Worm (Caenorhabditis elegans): ENCODE results near the gene irld-18.

The irld-18 gene

DNA sequence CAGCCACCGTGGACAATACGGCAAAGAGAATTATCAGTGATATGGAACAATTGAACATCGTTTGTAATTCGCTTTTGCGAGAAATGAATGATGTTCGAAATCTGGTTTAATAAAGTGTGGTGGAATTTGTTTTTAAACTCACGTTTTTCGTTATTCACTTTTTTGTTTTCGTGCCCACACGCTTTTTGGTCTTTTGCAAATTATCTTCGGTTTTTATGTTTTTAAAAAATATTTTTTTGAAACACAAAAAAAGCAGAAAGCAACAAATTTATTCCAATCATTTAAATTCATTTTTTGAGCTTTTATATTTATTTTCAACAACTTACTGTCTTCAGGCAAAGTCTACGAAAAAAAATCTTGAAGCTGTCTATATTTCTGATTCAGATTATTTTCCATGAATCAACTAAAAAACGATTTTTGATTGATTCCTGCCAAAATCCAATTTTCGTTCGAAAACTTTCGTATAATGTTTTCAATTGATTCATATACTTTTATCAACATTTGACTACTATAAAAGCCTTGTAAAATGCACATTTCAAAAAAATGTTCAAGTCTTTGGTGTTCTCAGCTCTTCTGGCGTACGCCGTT lies 6.5 kb downstream of the irld-18 start, which contains the start of the genes Y57G11B.3 and Y57G11B.5:
Y57G11B.3 (minus strand) TSS at position 101 of the 588 bp plus-strand sequence.
Y57G11B.5 (plus strand) TSS at position 538 of the 588 bp plus-strand sequence.
- no peak for TF ChIP-seq unc-39 (tag; optimal IDR thresholded peaks at IDR 0.05)
- no peak for TF ChIP-seq elt-3 (tag; optimal IDR thresholded peaks at IDR 0.05)
- no peak for TF ChIP-seq nhr-237 (tag; optimal IDR thresholded peaks at IDR 0.05)
- no peak for TF ChIP-seq aly-2 (tag; optimal IDR thresholded peaks at IDR 0.05)
- TF ChIP-seq skn-1 (tag; optimal IDR thresholded peaks at IDR 0.05), result no peak
- no peak for TF ChIP-seq nhr-67 (tag; optimal IDR thresholded peaks at IDR 0.05)
- no peak for TF ChIP-seq lsy-12 (tag; optimal IDR thresholded peaks at IDR 0.05)
- TF ChIP-seq ceh-16 (tag; optimal IDR thresholded peaks at IDR 0.05), result no peak
- TF ChIP-seq nhr-28 (tag; optimal IDR thresholded peaks at IDR 0.05), result no peak
- TF ChIP-seq fkh-2 (tag; optimal IDR thresholded peaks at IDR 0.05), result no peak
- TF ChIP-seq elt-2 (tag; optimal IDR thresholded peaks at IDR 0.05), result no peak
- TF ChIP-seq nhr-12 (tag; optimal IDR thresholded peaks at IDR 0.05), result no peak
- TF ChIP-seq nhr-77 (tag; optimal IDR thresholded peaks at IDR 0.05), result no peak
- TF ChIP-seq ztf-11 (tag; optimal IDR thresholded peaks at IDR 0.05), result no peak
- no peak for TF ChIP-seq nfya-1 (tag; optimal IDR thresholded peaks at IDR 0.05; ENCODE audit: insufficient read depth)
- no peak for TF ChIP-seq eor-1 (tag; optimal IDR thresholded peaks at IDR 0.05)
- no peak for TF ChIP-seq nhr-23 (tag; optimal IDR thresholded peaks at IDR 0.05)
- TF ChIP-seq jun-1 (tag; optimal IDR thresholded peaks at IDR 0.05), result no peak
- no peak for TF ChIP-seq unc-62 (GFP tag; optimal IDR thresholded peaks at IDR 0.05)
- TF ChIP-seq zag-1 (tag; optimal IDR thresholded peaks at IDR 0.05), result no peak

DNA sequence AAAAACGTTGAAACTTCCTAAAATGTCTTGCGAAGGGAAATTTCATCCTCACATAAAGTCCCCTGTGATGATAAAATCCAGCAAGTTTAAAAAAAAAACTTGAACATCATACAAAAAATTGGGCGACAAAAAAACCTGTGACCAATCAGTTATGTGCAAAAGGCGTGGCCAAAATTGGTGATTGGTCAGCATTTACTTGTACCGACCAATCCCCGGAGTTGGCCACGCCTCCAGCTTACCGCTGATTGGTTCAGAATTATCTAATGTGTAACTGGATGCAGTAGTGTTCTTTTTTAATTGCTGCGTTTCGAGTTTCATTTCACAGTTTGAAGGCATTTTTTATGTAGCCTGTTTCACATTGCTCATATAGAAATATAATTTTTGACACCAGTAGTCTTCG lies 7.8 kb downstream of the irld-18 start:
- TF ChIP-seq ceh-28 (tag; optimal IDR thresholded peaks at IDR 0.05), result no peak
- peak; percentile 82 for TF ChIP-seq nfya-1 (tag; optimal IDR thresholded peaks at IDR 0.05; ENCODE audit: insufficient read depth)
- no peak for TF ChIP-seq sea-2 (GFP tag; optimal IDR thresholded peaks at IDR 0.05)

DNA sequence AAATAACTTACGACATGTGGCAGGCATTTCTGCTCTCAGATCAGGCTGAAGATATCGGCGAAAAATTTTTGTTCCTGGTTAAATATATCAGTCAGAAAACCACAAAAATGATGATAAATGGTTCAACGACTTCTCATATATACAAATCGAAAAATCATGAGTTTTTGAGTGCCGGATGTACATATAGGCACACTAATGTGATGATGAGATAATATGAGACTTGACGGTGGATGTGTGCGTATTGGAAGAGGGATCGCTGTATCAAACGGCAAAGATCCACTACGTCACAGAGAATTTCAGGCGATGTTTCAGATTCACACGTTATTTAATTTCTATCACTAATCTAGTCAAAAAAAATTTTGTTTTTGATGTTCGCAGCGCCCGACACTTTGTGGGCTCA lies 8.2 kb downstream of the irld-18 start, which contains the start of gene glb-34:
glb-34 (minus strand) TSS at position 101 of the 400 bp plus-strand sequence.
- TF ChIP-seq ceh-9 (tag; optimal IDR thresholded peaks at IDR 0.05) (no peak), nhr-12 (tag; optimal IDR thresholded peaks at IDR 0.05) (no peak), nhr-67 (tag; optimal IDR thresholded peaks at IDR 0.05) (no peak), nhr-237 (tag; optimal IDR thresholded peaks at IDR 0.05) (no peak), lin-15B (tag; optimal IDR thresholded peaks at IDR 0.05) (no peak), elt-1 (tag; optimal IDR thresholded peaks at IDR 0.05) (no peak), ZK546.5 (tag; optimal IDR thresholded peaks at IDR 0.05) (no peak), snpc-4 (tag; optimal IDR thresholded peaks at IDR 0.05) (no peak), R02D3.7 (tag; optimal IDR thresholded peaks at IDR 0.05) (no peak), mml-1 (tag; optimal IDR thresholded peaks at IDR 0.05) (no peak), ceh-28 (tag; optimal IDR thresholded peaks at IDR 0.05) (no peak), nhr-11 (tag; optimal IDR thresholded peaks at IDR 0.05) (no peak), ztf-4 (tag; optimal IDR thresholded peaks at IDR 0.05) (no peak), lin-39 (tag; optimal IDR thresholded peaks at IDR 0.05) (no peak), lsy-12 (tag; optimal IDR thresholded peaks at IDR 0.05) (no peak), aly-2 (tag; optimal IDR thresholded peaks at IDR 0.05) (no peak), nhr-23 (tag; optimal IDR thresholded peaks at IDR 0.05) (no peak), ztf-11 (tag; optimal IDR thresholded peaks at IDR 0.05) (no peak)

DNA sequence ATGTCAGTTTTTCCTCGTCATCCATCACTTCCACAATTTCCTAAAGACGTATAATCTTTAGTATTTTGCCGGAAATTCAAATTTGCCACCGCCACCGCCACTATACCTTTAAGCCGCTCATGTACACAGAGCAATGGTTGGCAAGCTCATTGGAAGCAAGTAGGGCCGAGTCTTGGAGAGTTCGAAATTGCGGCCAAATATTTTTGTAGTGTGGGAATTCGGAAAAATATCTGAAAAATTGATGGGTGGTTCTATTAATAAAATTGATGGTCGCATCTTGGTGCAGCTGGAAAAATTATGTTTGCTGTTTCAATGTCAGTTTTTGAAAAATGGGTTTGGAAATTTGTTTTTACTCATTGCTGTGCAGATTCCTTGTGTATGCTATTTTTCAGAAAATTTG lies 9.2 kb downstream of the irld-18 start:
- TF ChIP-seq lin-15B (tag; optimal IDR thresholded peaks at IDR 0.05) (no peak), R02D3.7 (tag; optimal IDR thresholded peaks at IDR 0.05) (no peak), fkh-10 (GFP tag; optimal IDR thresholded peaks at IDR 0.05) (no peak), elt-2 (tag; optimal IDR thresholded peaks at IDR 0.05) (no peak), eor-1 (tag; optimal IDR thresholded peaks at IDR 0.05) (no peak), jun-1 (tag; optimal IDR thresholded peaks at IDR 0.05) (no peak), zag-1 (tag; optimal IDR thresholded peaks at IDR 0.05) (no peak), ztf-4 (tag; optimal IDR thresholded peaks at IDR 0.05) (no peak), pqm-1 (tag; optimal IDR thresholded peaks at IDR 0.05) (no peak), ceh-28 (tag; optimal IDR thresholded peaks at IDR 0.05) (no peak), ceh-9 (tag; optimal IDR thresholded peaks at IDR 0.05) (no peak), elt-3 (tag; optimal IDR thresholded peaks at IDR 0.05) (no peak), nhr-28 (tag; optimal IDR thresholded peaks at IDR 0.05) (no peak)

DNA sequence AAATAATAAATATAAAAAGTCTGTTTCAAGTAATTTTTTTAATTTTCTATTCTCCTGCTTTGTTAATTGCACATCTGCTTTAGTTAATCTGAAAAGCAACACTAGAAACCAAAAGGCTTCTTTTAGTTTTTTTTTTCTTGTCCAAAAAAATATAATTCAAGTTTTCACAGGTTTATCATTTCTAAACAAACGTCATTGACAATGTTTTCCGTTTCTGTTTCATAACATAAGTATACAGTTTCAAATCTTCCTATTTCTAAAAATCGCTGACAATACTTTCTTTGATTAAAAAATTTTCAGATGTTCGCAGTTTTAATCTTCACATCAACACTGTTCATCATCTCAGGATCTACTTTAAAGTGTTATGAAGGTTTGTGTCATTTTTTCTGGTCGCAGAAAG lies 15.8 kb downstream of the irld-18 start, which contains the start of gene Y57G11B.2:
Y57G11B.2 (plus strand) TSS at position 301 of the 400 bp plus-strand sequence.
- TF ChIP-seq nhr-25 (tag; optimal IDR thresholded peaks at IDR 0.05) (no peak), daf-12 (tag; optimal IDR thresholded peaks at IDR 0.05) (no peak), sea-2 (GFP tag; optimal IDR thresholded peaks at IDR 0.05) (no peak), elt-2 (tag; optimal IDR thresholded peaks at IDR 0.05) (no peak), nhr-67 (tag; optimal IDR thresholded peaks at IDR 0.05) (no peak)
